Worm (Caenorhabditis elegans): Measurements from ENCODE around the gene ttc-39B.

Gene ttc-39B

ce11 chrII:6355396-6356346 is 21.9 kb upstream of the ttc-39B start, which contains the start of gene C32D5.11 (continued):
- peak; percentile 57 for TF ChIP-seq ztf-7 (tag; optimal IDR thresholded peaks at IDR 0.05)
- TF ChIP-seq dpl-1 (GFP tag; optimal IDR thresholded peaks at IDR 0.05), result peak; percentile 67
- TF ChIP-seq ZK337.2 (GFP tag; IDR thresholded peaks at IDR 0.05), result 0 out of 2 replicates have a peak, but pooled peaks have one; percentile 8
- TF ChIP-seq F37D6.2 (tag; optimal IDR thresholded peaks at IDR 0.05), result peak; percentile 0
- TF ChIP-seq nhr-42 (GFP tag; IDR thresholded peaks at IDR 0.05), result no peak
- peak; percentile 61; the same call in 1 of the 2 replicates for TF ChIP-seq hmg-1.1 (GFP tag; IDR thresholded peaks at IDR 0.05)
- peak; percentile 65 for TF ChIP-seq lin-38 (GFP tag; IDR thresholded peaks at IDR 0.05)
- peak; percentile 44 for TF ChIP-seq T20F7.1 (GFP tag; optimal IDR thresholded peaks at IDR 0.05)
- TF ChIP-seq hif-1 (tag; optimal IDR thresholded peaks at IDR 0.05), result peak in 1 of 2 experiments; percentile 43
- peak; percentile 26 for TF ChIP-seq nhr-48 (tag; optimal IDR thresholded peaks at IDR 0.05)
- peak; percentile 69 for TF ChIP-seq rbr-2 (tag; optimal IDR thresholded peaks at IDR 0.05)
- TF ChIP-seq aha-1 (tag), result peak; percentile 96
- peak; percentile 88 for TF ChIP-seq mes-2 (tag; optimal IDR thresholded peaks at IDR 0.05; ENCODE audit: poor library complexity, severe bottlenecking)
- TF ChIP-seq nhr-11 (tag; optimal IDR thresholded peaks at IDR 0.05), result peak; percentile 60
- TF ChIP-seq mdt-29 (GFP tag; IDR thresholded peaks at IDR 0.05), result no peak
- peak; percentile 30 for TF ChIP-seq nhr-77 (tag; optimal IDR thresholded peaks at IDR 0.05)
- peak; percentile 70 for TF ChIP-seq nhr-28 (tag; optimal IDR thresholded peaks at IDR 0.05)
- peak; percentile 55 for TF ChIP-seq dmd-6 (GFP tag; IDR thresholded peaks at IDR 0.05)
- TF ChIP-seq hlh-11 (tag; optimal IDR thresholded peaks at IDR 0.05), result peak; percentile 75
- no peak for TF ChIP-seq egl-43 (GFP tag; IDR thresholded peaks at IDR 0.05)
- peak; percentile 66 for TF ChIP-seq duxl-1 (tag; optimal IDR thresholded peaks at IDR 0.05; ENCODE audit: poor library complexity)
- no peak for TF ChIP-seq unc-62 (GFP tag; optimal IDR thresholded peaks at IDR 0.05 in 1 of 2)
- TF ChIP-seq unc-62 (tag; optimal IDR thresholded peaks at IDR 0.05), result no peak
- TF ChIP-seq ztf-11 (tag; optimal IDR thresholded peaks at IDR 0.05), result no peak

DNA sequence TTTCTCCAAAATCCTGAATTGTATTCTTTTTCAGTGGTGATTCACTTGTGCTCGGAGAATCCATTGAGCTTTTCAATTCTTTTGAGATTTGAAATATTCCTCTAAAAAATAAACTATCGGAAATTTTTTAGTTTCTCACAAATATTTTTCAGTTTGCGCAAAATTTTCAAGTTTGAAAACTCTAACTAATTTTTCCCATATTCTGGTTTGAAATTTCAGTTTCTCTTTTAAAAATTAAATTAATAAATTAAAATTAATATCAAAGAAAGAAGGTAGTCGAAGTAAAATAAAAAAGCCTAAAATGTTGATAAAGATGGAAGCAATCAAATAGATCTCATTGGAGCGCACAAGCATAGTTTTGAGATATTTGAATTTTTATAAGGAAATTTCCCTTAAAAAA is 18.1 kb upstream of the ttc-39B start, which contains the start of gene C32D5.10:
Gene C32D5.10, minus strand, starts transcription at position 101 of the 400 bp plus-strand sequence.
- no peak for TF ChIP-seq dmd-9 (GFP tag; IDR thresholded peaks at IDR 0.05)
- TF ChIP-seq F37D6.2 (tag; optimal IDR thresholded peaks at IDR 0.05), result no peak
- TF ChIP-seq madf-9 (GFP tag; conservative IDR thresholded peaks at IDR 0.05), result no peak
- no peak for TF ChIP-seq lin-1 (GFP tag; IDR thresholded peaks at IDR 0.05)
- TF ChIP-seq zfp-2 (tag; optimal IDR thresholded peaks at IDR 0.05), result no peak
- no peak for TF ChIP-seq aly-2 (tag; optimal IDR thresholded peaks at IDR 0.05)
- TF ChIP-seq dpl-1 (GFP tag; optimal IDR thresholded peaks at IDR 0.05), result no peak
- no peak for TF ChIP-seq mdt-29 (GFP tag; IDR thresholded peaks at IDR 0.05)
- no peak for TF ChIP-seq Y75B8A.6 (GFP tag; IDR thresholded peaks at IDR 0.05)
- no peak for TF ChIP-seq mep-1 (tag; optimal IDR thresholded peaks at IDR 0.05)
- TF ChIP-seq nhr-42 (GFP tag; IDR thresholded peaks at IDR 0.05), result no peak
- no peak for TF ChIP-seq hlh-11 (tag; optimal IDR thresholded peaks at IDR 0.05)
- no peak for TF ChIP-seq hmg-1.1 (GFP tag; IDR thresholded peaks at IDR 0.05)
- no peak for TF ChIP-seq T20F7.1 (GFP tag; optimal IDR thresholded peaks at IDR 0.05)
- TF ChIP-seq Y48G9A.11 (GFP tag; IDR thresholded peaks at IDR 0.05), result no peak
- TF ChIP-seq daf-8 (GFP tag; IDR thresholded peaks at IDR 0.05), result no peak
- TF ChIP-seq ceh-62 (tag; optimal IDR thresholded peaks at IDR 0.05), result no peak
- no peak for TF ChIP-seq zip-2 (tag; optimal IDR thresholded peaks at IDR 0.05)
- TF ChIP-seq lin-13 (GFP tag; optimal IDR thresholded peaks at IDR 0.05), result no peak
- TF ChIP-seq nhr-111 (GFP tag; optimal IDR thresholded peaks at IDR 0.05), result no peak

DNA sequence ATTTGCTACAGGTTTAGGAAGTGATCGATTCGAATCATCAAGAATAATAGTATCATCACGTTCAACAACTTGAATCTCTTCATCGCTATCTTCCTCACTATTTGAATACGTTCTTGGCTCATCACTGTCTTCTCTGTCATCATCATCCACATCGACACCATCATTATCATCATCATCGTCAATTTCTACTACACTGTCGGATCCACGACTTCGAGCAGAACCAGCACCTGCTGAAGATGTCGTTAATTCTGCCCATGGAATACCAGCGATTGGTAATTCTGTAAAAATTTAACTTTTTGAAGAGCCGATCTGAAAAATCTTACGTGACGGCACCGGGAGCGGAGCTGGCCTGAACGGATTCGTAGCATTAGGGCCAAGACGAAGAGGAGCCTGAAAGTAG is 16.2 kb upstream of the ttc-39B start:
- TF ChIP-seq dve-1 (tag; optimal IDR thresholded peaks at IDR 0.05; ENCODE audit: insufficient read depth) (no peak), aha-1 (tag) (no peak), Y75B8A.6 (GFP tag; IDR thresholded peaks at IDR 0.05) (no peak), Y5F2A.4 (GFP tag; optimal IDR thresholded peaks at IDR 0.05) (no peak), lin-15B (tag; optimal IDR thresholded peaks at IDR 0.05) (no peak), tra-1 (GFP tag; IDR thresholded peaks at IDR 0.05) (no peak), lin-29 (GFP tag; IDR thresholded peaks at IDR 0.05) (no peak), gei-8 (GFP tag; optimal IDR thresholded peaks at IDR 0.05) (no peak), ztf-11 (tag; optimal IDR thresholded peaks at IDR 0.05) (no peak)
